Worm (Caenorhabditis elegans) whole organism, L2 larva: ENCODE measurements around the gene K08H2.10.

Source experiments
- R02D3.7 ChIP-seq: fragments of 150-350 bp; optimal IDR thresholded peaks from 2 replicates; lab custom pipeline; 2014; ENCODE audit warnings: missing biosample characterization, missing genetic modification characterization
- Y55F3AM.14 ChIP-seq: fragments of 200-800 bp; sonication (Bioruptor generic); optimal IDR thresholded peaks from 2 replicates; lab custom pipeline; 2018; ENCODE audit warnings: mild to moderate bottlenecking, missing genetic modification characterization, missing compliant biosample characterization
- ZK546.5 ChIP-seq: sonication (generic microtip); optimal IDR thresholded peaks from 2 replicates; lab custom pipeline; 2017; ENCODE audit warnings: missing biosample characterization, missing genetic modification characterization
- alr-1 ChIP-seq: fragments of 150-350 bp; optimal IDR thresholded peaks from 2 replicates; lab custom pipeline; 2014; ENCODE audit warnings: missing biosample characterization, missing genetic modification characterization
- ceh-16 ChIP-seq: fragments of 150-350 bp; optimal IDR thresholded peaks from 2 replicates; lab custom pipeline; 2014; ENCODE audit warnings: missing biosample characterization, missing genetic modification characterization
- dmd-4 ChIP-seq: sonication (generic microtip); optimal IDR thresholded peaks from 2 replicates; lab custom pipeline; 2017; ENCODE audit warnings: missing biosample characterization, missing genetic modification characterization
- egl-27 ChIP-seq: sonication (generic microtip); optimal IDR thresholded peaks from 3 replicates; lab custom pipeline; 2017; ENCODE audit warnings: missing biosample characterization, missing genetic modification reagents, missing genetic modification characterization
- elt-1 ChIP-seq: fragments of 150-350 bp; optimal IDR thresholded peaks from 2 replicates; lab custom pipeline; 2014; ENCODE audit warnings: missing biosample characterization, missing genetic modification characterization
- fos-1 ChIP-seq: fragments of 150-350 bp; optimal IDR thresholded peaks from 2 replicates; lab custom pipeline; 2014; ENCODE audit warnings: missing biosample characterization, missing genetic modification characterization
- gmeb-1 ChIP-seq: fragments of 150-350 bp; optimal IDR thresholded peaks from 2 replicates; lab custom pipeline; 2014; ENCODE audit warnings: missing biosample characterization, missing genetic modification characterization
- lin-11 ChIP-seq: fragments of 150-350 bp; sonication (generic microtip); optimal IDR thresholded peaks from 2 replicates; lab custom pipeline; 2014; ENCODE audit warnings: missing biosample characterization, missing genetic modification characterization, inconsistent platforms, mixed read lengths
- lsy-2 ChIP-seq, 2 experiments: fragments of 150-350 bp in 1 of 2; sonication (generic microtip) in 1 of 2; optimal IDR thresholded peaks; 2 replicates each; lab custom pipeline; 2014 to 2017; ENCODE audit warnings: missing biosample characterization in 2 of 2, missing genetic modification characterization in 2 of 2
- mbf-1 ChIP-seq: sonication (generic microtip); optimal IDR thresholded peaks from 2 replicates; lab custom pipeline; 2017; ENCODE audit warnings: missing biosample characterization, missing genetic modification characterization
- mdl-1 ChIP-seq, 2 experiments: fragments of 150-350 bp in 1 of 2; sonication (generic microtip) in 1 of 2; optimal IDR thresholded peaks; 2 replicates each; lab custom pipeline; 2017; ENCODE audit warnings: missing biosample characterization in 2 of 2, missing genetic modification characterization in 2 of 2
- nhr-10 ChIP-seq: sonication (generic microtip); optimal IDR thresholded peaks from 2 replicates; lab custom pipeline; 2017; ENCODE audit warnings: missing biosample characterization, missing genetic modification characterization
- nhr-21 ChIP-seq: fragments of 150-350 bp; optimal IDR thresholded peaks from 2 replicates; lab custom pipeline; 2014; ENCODE audit warnings: missing biosample characterization, missing genetic modification characterization
- nhr-23 ChIP-seq: fragments of 150-350 bp; optimal IDR thresholded peaks from 2 replicates; lab custom pipeline; 2014; ENCODE audit warnings: missing biosample characterization, missing genetic modification reagents, missing genetic modification characterization
- nhr-237 ChIP-seq: fragments of 150-350 bp; optimal IDR thresholded peaks from 2 replicates; lab custom pipeline; 2014; ENCODE audit warnings: missing biosample characterization, missing genetic modification characterization
- nhr-25 ChIP-seq: fragments of 150-350 bp; sonication (generic microtip); optimal IDR thresholded peaks from 3 replicates; lab custom pipeline; 2014; ENCODE audit warnings: missing biosample characterization, missing genetic modification characterization
- nhr-6 ChIP-seq: fragments of 150-350 bp; optimal IDR thresholded peaks from 2 replicates; lab custom pipeline; 2014; ENCODE audit warnings: missing biosample characterization, missing genetic modification characterization
- nhr-77 ChIP-seq: fragments of 150-350 bp; optimal IDR thresholded peaks from 2 replicates; lab custom pipeline; 2014; ENCODE audit warnings: missing biosample characterization, missing genetic modification characterization
- skn-1 ChIP-seq: sonication (generic microtip); optimal IDR thresholded peaks from 2 replicates; lab custom pipeline; 2017; ENCODE audit warnings: missing biosample characterization, missing genetic modification characterization
- sma-3 ChIP-seq: sonication (generic microtip); optimal IDR thresholded peaks from 2 replicates; lab custom pipeline; 2016; ENCODE audit warnings: missing genetic modification reagents, missing genetic modification characterization, missing compliant biosample characterization
- sma-9 ChIP-seq, 2 experiments: fragments of 150-350 bp in 1 of 2; sonication (generic microtip) in 1 of 2; optimal IDR thresholded peaks; 2 replicates each; lab custom pipeline; 2014 to 2016; ENCODE audit warnings: missing genetic modification characterization in 2 of 2, mild to moderate bottlenecking in 1 of 2, missing biosample characterization in 1 of 2, missing compliant biosample characterization in 1 of 2, missing genetic modification reagents in 1 of 2, moderate library complexity in 1 of 2
- unc-39 ChIP-seq: fragments of 150-350 bp; optimal IDR thresholded peaks from 2 replicates; lab custom pipeline; 2014; ENCODE audit warnings: missing biosample characterization, missing genetic modification characterization
- unc-55 ChIP-seq: fragments of 150-350 bp; sonication (generic microtip); optimal IDR thresholded peaks from 3 replicates; lab custom pipeline; 2014; ENCODE audit warnings: missing biosample characterization, missing genetic modification reagents, missing genetic modification characterization
- zag-1 ChIP-seq: fragments of 150-350 bp; optimal IDR thresholded peaks from 2 replicates; lab custom pipeline; 2014; ENCODE audit warnings: missing biosample characterization, missing genetic modification characterization
- ztf-4 ChIP-seq: fragments of 150-350 bp; optimal IDR thresholded peaks from 2 replicates; lab custom pipeline; 2014; ENCODE audit warnings: missing biosample characterization, missing genetic modification characterization

Gene K08H2.10

ce11 chrX:13238197-13238596, 19.4 kb upstream of the K08H2.10 start, which contains the start of gene K08H2.4:
Gene K08H2.4 (plus strand): TSS chrX:13238497.
- TF ChIP-seq nhr-23 (tag; lab: Kevin White, UChicago) (no peak), alr-1 (no peak), ZK546.5 (no peak), sma-3 (GFP tag; lab: Kevin White, UChicago) (no peak), unc-39 (tag; lab: Kevin White, UChicago) (no peak), fos-1 (tag; lab: Kevin White, UChicago) (no peak), gmeb-1 (no peak), Y55F3AM.14 (GFP tag; lab: Kevin White, UChicago) (no peak), nhr-237 (tag; lab: Kevin White, UChicago) (no peak)

- TF ChIP-seq egl-27 (tag; lab: Kevin White, UChicago) (no peak), nhr-10 (tag; lab: Kevin White, UChicago) (no peak), nhr-6 (tag; lab: Kevin White, UChicago) (no peak), mdl-1 (tag; optimal IDR thresholded peaks at IDR 0.05; lab: Kevin White, UChicago) (no peak), nhr-23 (tag; lab: Kevin White, UChicago) (no peak)
Observed at ce11 chrX:13242231-13242630, 15.4 kb upstream of the K08H2.10 start, which contains the start of gene K08H2.5. Gene K08H2.5 (minus strand): TSS chrX:13242331.

ce11 chrX:13245090-13245489, 12.5 kb upstream of the K08H2.10 start, which contains the start of gene hpl-1:
Gene hpl-1 (plus strand): TSS chrX:13245390.
- TF ChIP-seq ztf-4 (tag; lab: Kevin White, UChicago) = no peak
- TF ChIP-seq unc-55 (GFP tag; lab: Kevin White, UChicago) = no peak
- no peak for TF ChIP-seq mbf-1 (tag; lab: Kevin White, UChicago)
- no peak for TF ChIP-seq nhr-10 (tag; lab: Kevin White, UChicago)
- peak; percentile 25 for TF ChIP-seq lin-11 (tag; lab: Kevin White, UChicago)
- no peak for TF ChIP-seq nhr-77
- no peak for TF ChIP-seq dmd-4

- TF ChIP-seq skn-1 (no peak), nhr-21 (tag; lab: Kevin White, UChicago) (peak; percentile 48), mdl-1 (tag; optimal IDR thresholded peaks at IDR 0.05; lab: Kevin White, UChicago) (no peak), nhr-25 (peak; percentile 59), R02D3.7 (tag; lab: Kevin White, UChicago) (no peak), sma-9 (GFP tag; optimal IDR thresholded peaks at IDR 0.05; lab: Kevin White, UChicago) (peak; percentile 48), sma-9 (tag; optimal IDR thresholded peaks at IDR 0.05; lab: Kevin White, UChicago) (no peak), zag-1 (tag; lab: Kevin White, UChicago) (no peak), ceh-16 (tag; lab: Kevin White, UChicago) (no peak), egl-27 (tag; lab: Kevin White, UChicago) (no peak)
Observed at ce11 chrX:13246668-13247358, 10.8 kb upstream of the K08H2.10 start.

ce11 chrX:13247614-13248013, 10.0 kb upstream of the K08H2.10 start:
- peak; percentile 14 for TF ChIP-seq gmeb-1
- TF ChIP-seq nhr-77 = no peak
- TF ChIP-seq sma-9 (GFP tag; optimal IDR thresholded peaks at IDR 0.05; lab: Kevin White, UChicago) = peak; percentile 44
- no peak for TF ChIP-seq sma-9 (tag; optimal IDR thresholded peaks at IDR 0.05; lab: Kevin White, UChicago)
- peak; percentile 26 for TF ChIP-seq fos-1 (tag; lab: Kevin White, UChicago)

ce11 chrX:13248265-13248664, 9.3 kb upstream of the K08H2.10 start, which contains the start of gene K08H2.7:
Gene K08H2.7 (minus strand): TSS chrX:13248437.
- TF ChIP-seq lsy-2 (tag; optimal IDR thresholded peaks at IDR 0.05; lab: Kevin White, UChicago) (no peak), elt-1 (peak; percentile 91), ceh-16 (tag; lab: Kevin White, UChicago) (peak; percentile 23), nhr-25 (peak; percentile 55), nhr-23 (tag; lab: Kevin White, UChicago) (peak; percentile 43), nhr-237 (tag; lab: Kevin White, UChicago) (no peak), ztf-4 (tag; lab: Kevin White, UChicago) (no peak), sma-9 (GFP tag; optimal IDR thresholded peaks at IDR 0.05; lab: Kevin White, UChicago) (peak; percentile 81), sma-9 (tag; optimal IDR thresholded peaks at IDR 0.05; lab: Kevin White, UChicago) (no peak)
